Worm (Caenorhabditis elegans): ENCODE measurements around the gene trpp-6.

DNA sequence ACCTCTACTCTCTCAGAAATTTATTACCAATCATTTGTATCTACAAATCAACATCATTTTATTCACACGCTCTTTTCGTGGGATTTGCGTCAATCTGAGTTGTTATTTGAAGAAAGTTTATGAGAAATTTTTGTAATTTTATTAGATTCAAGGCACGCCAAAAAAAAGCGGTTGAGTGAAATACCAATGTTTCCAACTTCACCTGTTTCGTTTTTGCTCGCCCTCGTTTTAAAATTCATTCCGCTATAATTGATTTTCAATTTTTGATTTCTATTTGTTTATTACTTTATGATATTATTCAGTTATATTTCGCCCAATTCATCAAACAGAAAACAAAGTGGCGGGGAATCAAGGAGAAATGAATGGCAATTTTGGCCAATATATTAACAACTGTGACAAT, 9.1 kb downstream of the trpp-6 start, which contains the start of gene K08H10.10:
- TF ChIP-seq flt-1 (GFP tag; IDR thresholded peaks at IDR 0.05) (no peak), med-1 (GFP tag; optimal IDR thresholded peaks at IDR 0.05; ENCODE audit: insufficient read depth) (no peak), ztf-29 (GFP tag; IDR thresholded peaks at IDR 0.05) (no peak), ztf-23 (GFP tag; IDR thresholded peaks at IDR 0.05) (no peak), ref-1 (GFP tag; conservative IDR thresholded peaks at IDR 0.05) (no peak), klf-2 (GFP tag; conservative IDR thresholded peaks at IDR 0.05) (no peak)

Measured in whole organism, midembryonic.